Fruit fly (Drosophila melanogaster): Measurements from ENCODE around the gene Adi1.
A peak's percentile ranks its signal among the peaks of the same experiment; 100 is the strongest.

Adi1 gene

DNA sequence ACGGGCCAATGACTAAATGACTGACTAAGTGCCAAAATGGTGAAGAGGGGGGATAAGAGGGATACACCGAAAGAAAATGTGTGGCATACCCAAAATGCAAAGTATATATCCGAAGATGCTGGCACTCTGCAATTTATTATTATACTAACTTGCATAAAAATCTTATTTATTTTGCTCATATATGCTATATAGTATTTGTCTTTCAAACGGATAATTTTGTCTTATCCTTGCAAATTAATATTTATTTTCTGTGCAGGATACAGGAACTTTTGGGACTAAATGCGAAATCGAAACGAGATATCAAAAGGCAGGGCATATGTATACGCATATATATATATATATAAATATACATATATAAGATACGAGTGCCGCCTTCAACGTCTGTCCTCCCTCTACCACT, 48.2 kb downstream of the Adi1 start:
- TF ChIP-seq fd102C (GFP tag; optimal IDR thresholded peaks at IDR 0.05) (no peak), corto (GFP tag; optimal IDR thresholded peaks at IDR 0.05) (peak; percentile 42), dpn (GFP tag; optimal IDR thresholded peaks at IDR 0.05) (no peak), CG10366 (GFP tag; IDR thresholded peaks at IDR 0.05) (no peak), lbe (GFP tag; optimal IDR thresholded peaks at IDR 0.05) (peak; percentile 72)

DNA sequence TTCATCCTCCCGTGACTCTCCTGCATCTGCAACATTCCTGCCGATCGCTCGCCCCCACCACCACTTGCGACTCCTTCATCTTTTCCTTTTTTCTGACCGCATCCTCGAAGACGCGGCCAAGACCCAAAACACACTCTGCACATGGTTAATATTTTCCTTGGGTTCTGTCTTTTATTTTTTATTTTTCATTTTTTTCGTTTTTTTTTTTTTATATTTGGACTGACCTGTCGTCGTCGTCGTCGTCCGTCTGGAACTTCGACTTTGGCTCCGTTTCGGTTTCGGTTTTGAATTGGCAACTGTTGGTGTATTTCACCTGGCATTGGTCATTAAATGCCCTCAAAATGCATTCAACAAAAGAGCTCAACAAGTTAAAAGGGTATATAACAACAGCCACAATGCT, 48.8 kb downstream of the Adi1 start:
- TF ChIP-seq pho (GFP tag; optimal IDR thresholded peaks at IDR 0.05) (no peak), CG7357 (GFP tag; IDR thresholded peaks at IDR 0.05) (no peak), tap (tag; optimal IDR thresholded peaks at IDR 0.05) (no peak), CG4404 (GFP tag; IDR thresholded peaks at IDR 0.05) (no peak), Gug (GFP tag; IDR thresholded peaks at IDR 0.05) (no peak), E2f1 (GFP tag; IDR thresholded peaks at IDR 0.05) (no peak), twi (tag; optimal IDR thresholded peaks at IDR 0.05) (no peak), MBD-R2 (GFP tag; IDR thresholded peaks at IDR 0.05) (no peak), exex (tag; optimal IDR thresholded peaks at IDR 0.05) (no peak)

DNA sequence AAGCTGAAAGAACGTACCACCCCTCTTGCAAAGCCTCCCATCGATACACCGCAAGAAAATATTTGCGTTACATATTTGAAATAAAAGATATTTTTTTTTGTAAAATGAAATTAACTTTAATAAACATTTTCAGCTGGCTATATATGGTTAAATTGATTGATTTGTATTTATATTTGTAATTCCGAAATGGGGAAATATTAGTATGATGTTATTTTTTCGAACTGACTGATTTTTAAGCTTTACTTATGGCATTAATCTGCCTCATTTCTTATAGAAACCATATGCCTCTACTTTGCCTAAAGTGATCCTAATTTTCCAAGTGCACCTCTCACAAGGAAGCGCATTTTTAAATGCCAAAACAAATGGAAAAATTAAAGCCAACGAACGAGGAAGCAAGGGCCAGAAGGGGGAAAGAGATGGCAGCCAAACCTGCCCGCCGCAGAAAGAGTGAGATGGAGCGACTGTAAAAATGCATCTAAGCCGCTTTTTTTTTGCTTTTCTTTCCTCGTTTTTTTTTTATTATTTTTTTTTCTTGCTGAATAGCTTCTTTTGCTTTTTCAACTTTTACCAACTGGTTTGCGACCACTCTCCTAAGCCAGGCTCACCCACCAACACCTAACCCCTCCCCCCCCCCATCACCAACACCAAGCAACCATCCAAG, 50.4 kb downstream of the Adi1 start:
- TF ChIP-seq lbe (GFP tag; optimal IDR thresholded peaks at IDR 0.05): peak; percentile 70
- peak; percentile 84 for TF ChIP-seq Drgx (GFP tag; IDR thresholded peaks at IDR 0.05)
- no peak for TF ChIP-seq CG9727 (GFP tag; optimal IDR thresholded peaks at IDR 0.05)
- peak; percentile 21 for TF ChIP-seq gem (tag; optimal IDR thresholded peaks at IDR 0.05)
- no peak for TF ChIP-seq CG1529 (GFP tag; optimal IDR thresholded peaks at IDR 0.05)
- peak; percentile 32 for TF ChIP-seq corto (GFP tag; optimal IDR thresholded peaks at IDR 0.05)
- peak; percentile 59 for TF ChIP-seq sens (GFP tag)
- no peak for TF ChIP-seq Hand (GFP tag; optimal IDR thresholded peaks at IDR 0.05)
- no peak for TF ChIP-seq CG8290 (GFP tag; optimal IDR thresholded peaks at IDR 0.05)
- no peak for TF ChIP-seq CG8290 (tag; optimal IDR thresholded peaks at IDR 0.05)
- no peak for TF ChIP-seq CG6175 (GFP tag; IDR thresholded peaks at IDR 0.05)
- TF ChIP-seq bsh (GFP tag; optimal IDR thresholded peaks at IDR 0.05): peak in 1 of 2 experiments; percentile 91
